Fruit fly (Drosophila melanogaster) S2 (cell line): Measurements from ENCODE around the gene spirit.

Experiments used
- CG8478 ChIP-seq: fragments of >200 bp; optimal IDR thresholded peaks from 2 replicates; lab custom pipeline; 2018
- CTCF ChIP-seq, 2 experiments: fragments of >200 bp; optimal IDR thresholded peaks; 2 replicates each; lab custom pipeline; 2018

DNA sequence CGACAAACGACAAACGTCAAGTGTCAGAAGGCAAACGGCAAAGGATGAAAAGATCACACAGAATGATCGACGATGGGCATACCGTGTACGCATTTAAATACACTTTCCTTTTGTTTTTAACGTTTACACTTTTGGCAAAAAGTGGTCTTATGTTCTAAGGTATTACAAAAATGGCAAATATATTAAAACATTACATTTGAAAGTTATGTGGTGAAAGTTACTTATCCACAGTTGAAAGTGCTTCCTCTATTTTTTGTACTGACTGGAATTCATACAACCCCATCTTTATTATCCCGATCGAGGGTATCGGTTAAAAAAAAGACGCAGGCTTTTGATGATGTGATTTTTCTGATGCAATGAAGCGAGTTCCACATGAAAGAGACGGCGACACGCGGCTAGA is 42.9 kb upstream of the spirit start:
- TF ChIP-seq CG8478 (lab: Kevin White, UChicago) = no peak
- no peak for TF ChIP-seq CTCF (optimal IDR thresholded peaks at IDR 0.05; lab: Kevin White, UChicago)
